Fruit fly (Drosophila melanogaster) whole organism: Measurements from ENCODE around the gene CG13385.

ENCODE experiments used
- psq ChIP-seq: fragments of >200 bp; optimal IDR thresholded peaks from 2 replicates; lab custom pipeline; 2017
- usp ChIP-seq: fragments of >200 bp; optimal IDR thresholded peaks from 2 replicates; lab custom pipeline; 2017; ENCODE audit warnings: missing biosample characterization, missing genetic modification characterization, mixed read lengths

DNA sequence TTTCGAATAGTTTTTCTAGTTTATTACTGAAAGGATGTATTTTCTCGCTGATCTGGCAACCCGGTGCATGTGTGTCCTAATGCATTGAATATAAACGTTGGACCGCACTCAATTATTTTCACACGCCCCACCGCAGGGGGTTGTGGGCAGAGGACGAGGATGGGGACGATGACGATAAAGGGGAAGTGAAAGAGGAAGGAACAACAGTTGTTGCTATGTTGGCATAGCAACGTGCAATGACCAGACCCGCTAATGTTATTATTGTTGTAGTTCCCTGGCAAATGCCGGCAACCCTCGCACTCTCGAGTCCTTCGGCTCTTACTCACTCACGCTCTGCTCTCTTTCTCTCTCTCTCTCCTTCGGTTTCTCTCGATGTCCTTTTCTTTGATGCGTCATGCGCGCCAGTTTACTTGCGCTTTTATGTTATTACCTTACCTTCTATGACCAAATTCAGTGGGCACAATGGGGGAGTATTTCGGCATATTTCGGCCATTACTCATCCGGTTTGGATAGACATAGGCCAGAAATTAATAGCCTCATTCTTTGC, 28.3 kb downstream of the CG13385 start:
- TF ChIP-seq usp (GFP tag; lab: Kevin White, UChicago) = no peak
- TF ChIP-seq psq = no peak
